In the genomic region with DNA sequence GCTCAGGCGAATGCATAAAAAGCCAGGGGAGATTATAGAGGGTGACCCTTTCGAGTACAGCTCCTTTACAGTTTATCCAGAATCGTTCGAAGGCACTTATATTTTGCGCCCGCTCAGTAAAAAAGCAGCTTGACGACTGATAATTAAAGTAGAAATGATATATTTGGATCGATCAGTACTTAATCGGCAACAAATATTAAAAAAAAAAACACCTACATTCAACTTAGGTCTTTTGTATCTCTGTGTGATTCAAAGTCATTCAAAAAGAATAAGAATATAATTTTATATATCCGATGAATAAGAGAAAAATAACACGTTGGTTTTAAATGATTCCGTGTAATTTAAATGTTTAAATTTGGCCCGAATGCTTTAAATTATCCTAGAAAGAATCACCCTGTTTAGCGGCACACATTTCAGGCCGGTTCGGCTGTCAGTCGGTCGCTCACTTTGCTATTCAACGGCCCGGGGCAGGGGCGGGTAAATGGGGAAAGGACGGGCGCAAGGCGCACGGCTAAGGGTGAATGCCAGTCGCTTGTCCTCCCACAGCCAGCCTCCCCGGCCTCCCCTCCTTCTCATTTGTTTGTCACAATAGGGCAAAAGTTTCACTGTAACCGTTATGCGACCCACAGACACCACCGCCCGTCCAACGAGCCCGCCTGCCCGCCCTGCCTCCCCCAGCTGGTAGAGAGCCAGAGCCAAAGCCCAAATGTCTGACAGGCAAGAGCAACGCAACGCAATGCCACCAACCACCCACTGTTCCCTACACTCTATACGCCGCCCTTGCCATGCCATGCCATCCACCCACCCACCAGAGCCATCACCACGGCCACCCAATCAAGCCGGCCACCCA, we compare ENCODE assay signal across 1 fruit fly cellular context.
TF ChIP-seq lines count a peak whose summit lies in the region.

No protein-coding gene starts in this region.

TF ChIP-seq in whole organism, embryonic, 481 proteins besides CTCF, POLR2A, EP300 and RAD21 (continued from another document and continues in another):
- TF ChIP-seq HLHmδ (GFP tag; optimal IDR thresholded peaks at IDR 0.05; lab: Kevin White, UChicago) (no peak), CG6765 (GFP tag; optimal IDR thresholded peaks at IDR 0.05; lab: Kevin White, UChicago) (peak; percentile 37), Camta (GFP tag; optimal IDR thresholded peaks at IDR 0.05; lab: Kevin White, UChicago) (no peak), CG8944 (GFP tag; optimal IDR thresholded peaks at IDR 0.05; lab: Kevin White, UChicago) (no peak), Atf-2 (GFP tag; optimal IDR thresholded peaks at IDR 0.05; lab: Kevin White, UChicago) (no peak), CG9609 (GFP tag; optimal IDR thresholded peaks at IDR 0.05; lab: Kevin White, UChicago) (no peak), org-1 (GFP tag; optimal IDR thresholded peaks at IDR 0.05; lab: Kevin White, UChicago) (peak; percentile 46), CG15601 (tag; optimal IDR thresholded peaks at IDR 0.05; lab: Kevin White, UChicago) (peak; percentile 29), ase (GFP tag; IDR thresholded peaks at IDR 0.05; lab: Robert Waterston, UW) (no peak; the same call in 2 of the 3 replicates), CG17359 (tag; optimal IDR thresholded peaks at IDR 0.05; lab: Kevin White, UChicago) (peak; percentile 47), Dek (tag; optimal IDR thresholded peaks at IDR 0.05; lab: Kevin White, UChicago) (peak; percentile 21), vvl (GFP tag; IDR thresholded peaks at IDR 0.05; lab: Robert Waterston, UW) (no peak), CG11247 (GFP tag; IDR thresholded peaks at IDR 0.05; lab: Robert Waterston, UW) (no peak), sr (GFP tag; IDR thresholded peaks at IDR 0.05; lab: Robert Waterston, UW) (no peak), ttk (GFP tag; IDR thresholded peaks at IDR 0.05; lab: Robert Waterston, UW) (no peak), Xbp1 (GFP tag; optimal IDR thresholded peaks at IDR 0.05; lab: Kevin White, UChicago) (peak; percentile 22), CG9437 (GFP tag; optimal IDR thresholded peaks at IDR 0.05; lab: Kevin White, UChicago) (peak; percentile 31), CG12942 (GFP tag; optimal IDR thresholded peaks at IDR 0.05; lab: Kevin White, UChicago) (no peak), CG17568 (GFP tag; optimal IDR thresholded peaks at IDR 0.05; lab: Kevin White, UChicago) (peak; percentile 9), crp (GFP tag; optimal IDR thresholded peaks at IDR 0.05; lab: Kevin White, UChicago) (no peak), Bgb (GFP tag; IDR thresholded peaks at IDR 0.05; lab: Robert Waterston, UW; ENCODE audit: partially characterized antibody) (peak; percentile 14; the same call in 1 of the 2 replicates), bab2 (GFP tag; optimal IDR thresholded peaks at IDR 0.05; lab: Kevin White, UChicago) (no peak), CG6813 (GFP tag; optimal IDR thresholded peaks at IDR 0.05; lab: Kevin White, UChicago) (peak; percentile 6), CG6854 (GFP tag; optimal IDR thresholded peaks at IDR 0.05; lab: Kevin White, UChicago) (peak; percentile 73), Hr39 (optimal IDR thresholded peaks at IDR 0.05; lab: Kevin White, UChicago) (peak; percentile 23), CG6272 (GFP tag; IDR thresholded peaks at IDR 0.05; lab: Robert Waterston, UW) (no peak), CG9215 (GFP tag; IDR thresholded peaks at IDR 0.05; lab: Robert Waterston, UW) (no peak), Side (GFP tag; optimal IDR thresholded peaks at IDR 0.05; lab: Kevin White, UChicago) (no peak), CG4617 (GFP tag; optimal IDR thresholded peaks at IDR 0.05; lab: Kevin White, UChicago; ENCODE audit: borderline replicate concordance) (no peak), CG5180 (GFP tag; optimal IDR thresholded peaks at IDR 0.05; lab: Kevin White, UChicago) (peak; percentile 16), Mrtf (GFP tag; IDR thresholded peaks at IDR 0.05; lab: Robert Waterston, UW) (0 out of 3 replicates have a peak, but pooled peaks have one; percentile 6), h (optimal IDR thresholded peaks at IDR 0.05; lab: Kevin White, UChicago) (no peak), Nf-YB (GFP tag; optimal IDR thresholded peaks at IDR 0.05; lab: Kevin White, UChicago) (no peak), BEAF-32 (GFP tag; optimal IDR thresholded peaks at IDR 0.05; lab: Kevin White, UChicago) (no peak), insv (GFP tag; optimal IDR thresholded peaks at IDR 0.05; lab: Kevin White, UChicago) (no peak), Neu2 (GFP tag; optimal IDR thresholded peaks at IDR 0.05; lab: Kevin White, UChicago; ENCODE audit: borderline replicate concordance) (no peak), CG2116 (GFP tag; optimal IDR thresholded peaks at IDR 0.05; lab: Kevin White, UChicago) (no peak), stc (GFP tag; IDR thresholded peaks at IDR 0.05; lab: Robert Waterston, UW) (no peak), CG17829 (tag; optimal IDR thresholded peaks at IDR 0.05; lab: Kevin White, UChicago) (no peak), CG11398 (GFP tag; optimal IDR thresholded peaks at IDR 0.05; lab: Kevin White, UChicago) (no peak), CG12071 (GFP tag; optimal IDR thresholded peaks at IDR 0.05; lab: Kevin White, UChicago) (no peak), CG30403 (GFP tag; optimal IDR thresholded peaks at IDR 0.05; lab: Kevin White, UChicago) (peak; percentile 56), ci (GFP tag; IDR thresholded peaks at IDR 0.05; lab: Robert Waterston, UW) (peak; percentile 43; the same call in 1 of the 3 replicates), CG4328 (GFP tag; optimal IDR thresholded peaks at IDR 0.05; lab: Kevin White, UChicago) (peak; percentile 5), gem (tag; optimal IDR thresholded peaks at IDR 0.05; lab: Kevin White, UChicago) (peak; percentile 72), Gug (GFP tag; IDR thresholded peaks at IDR 0.05; lab: Robert Waterston, UW) (peak; percentile 7; the same call in 1 of the 4 replicates), klu (GFP tag; IDR thresholded peaks at IDR 0.05; lab: Robert Waterston, UW) (no peak), cas (GFP tag; IDR thresholded peaks at IDR 0.05; lab: Robert Waterston, UW) (no peak), CG8359 (GFP tag; optimal IDR thresholded peaks at IDR 0.05; lab: Kevin White, UChicago; ENCODE audit: borderline replicate concordance) (no peak), CG10274 (GFP tag; optimal IDR thresholded peaks at IDR 0.05; lab: Kevin White, UChicago) (no peak), CG2875 (GFP tag; optimal IDR thresholded peaks at IDR 0.05; lab: Kevin White, UChicago) (no peak), gfzf (GFP tag; optimal IDR thresholded peaks at IDR 0.05; lab: Kevin White, UChicago) (no peak), CG16863 (GFP tag; optimal IDR thresholded peaks at IDR 0.05; lab: Kevin White, UChicago) (no peak), CG34376 (GFP tag; optimal IDR thresholded peaks at IDR 0.05; lab: Kevin White, UChicago) (peak; percentile 51), Oli (tag; optimal IDR thresholded peaks at IDR 0.05; lab: Kevin White, UChicago) (peak; percentile 43), kah (GFP tag; optimal IDR thresholded peaks at IDR 0.05; lab: Kevin White, UChicago) (peak; percentile 28), CG12391 (tag; optimal IDR thresholded peaks at IDR 0.05; lab: Kevin White, UChicago) (peak; percentile 37), CG2202 (tag; optimal IDR thresholded peaks at IDR 0.05; lab: Kevin White, UChicago) (no peak), CG43689 (GFP tag; IDR thresholded peaks at IDR 0.05; lab: Robert Waterston, UW) (0 out of 2 replicates have a peak, but pooled peaks have one; percentile 29), E2f2 (GFP tag; IDR thresholded peaks at IDR 0.05; lab: Robert Waterston, UW) (no peak), CG9817 (tag; optimal IDR thresholded peaks at IDR 0.05; lab: Kevin White, UChicago) (peak; percentile 26), CG10431 (GFP tag; optimal IDR thresholded peaks at IDR 0.05; lab: Kevin White, UChicago) (peak; percentile 26), CG13123 (GFP tag; optimal IDR thresholded peaks at IDR 0.05; lab: Kevin White, UChicago) (no peak), nerfin-1 (tag; optimal IDR thresholded peaks at IDR 0.05; lab: Kevin White, UChicago) (no peak), CG4424 (GFP tag; optimal IDR thresholded peaks at IDR 0.05; lab: Kevin White, UChicago) (peak; percentile 50), CG12659 (GFP tag; optimal IDR thresholded peaks at IDR 0.05; lab: Kevin White, UChicago) (peak; percentile 19), Elba2 (GFP tag; optimal IDR thresholded peaks at IDR 0.05; lab: Kevin White, UChicago) (no peak), sisA (GFP tag; IDR thresholded peaks at IDR 0.05; lab: Robert Waterston, UW) (no peak), wor (GFP tag; IDR thresholded peaks at IDR 0.05; lab: Robert Waterston, UW) (peak; percentile 41; the same call in 1 of the 2 replicates), nmo (GFP tag; optimal IDR thresholded peaks at IDR 0.05; lab: Kevin White, UChicago) (peak; percentile 43), Dp (GFP tag; optimal IDR thresholded peaks at IDR 0.05; lab: Kevin White, UChicago) (no peak), mld (GFP tag; IDR thresholded peaks at IDR 0.05; lab: Robert Waterston, UW; ENCODE audit: partially characterized antibody) (no peak), CG1024 (GFP tag; IDR thresholded peaks at IDR 0.05; lab: Robert Waterston, UW) (no peak), CG18619 (GFP tag; optimal IDR thresholded peaks at IDR 0.05; lab: Kevin White, UChicago) (peak; percentile 62), Poxn (GFP tag; IDR thresholded peaks at IDR 0.05; lab: Robert Waterston, UW) (no peak), rib (GFP tag; IDR thresholded peaks at IDR 0.05; lab: Robert Waterston, UW) (no peak), Blimp-1 (GFP tag; optimal IDR thresholded peaks at IDR 0.05; lab: Kevin White, UChicago) (peak; percentile 53), CG3163 (GFP tag; optimal IDR thresholded peaks at IDR 0.05; lab: Kevin White, UChicago) (no peak), pan (optimal IDR thresholded peaks at IDR 0.05; lab: Kevin White, UChicago) (no peak), pan (GFP tag; optimal IDR thresholded peaks at IDR 0.05 in 1 of 2, IDR thresholded peaks at IDR 0.05 in 1 of 2) (peak in 1 of 2 experiments; percentile 12), CG4730 (GFP tag; IDR thresholded peaks at IDR 0.05; lab: Robert Waterston, UW) (no peak), Max (GFP tag; optimal IDR thresholded peaks at IDR 0.05; lab: Kevin White, UChicago) (peak; percentile 34), CG32772 (GFP tag; IDR thresholded peaks at IDR 0.05; lab: Robert Waterston, UW) (no peak), tap (tag; optimal IDR thresholded peaks at IDR 0.05; lab: Kevin White, UChicago) (no peak), CG4404 (GFP tag; IDR thresholded peaks at IDR 0.05; lab: Robert Waterston, UW) (no peak), tin (GFP tag; optimal IDR thresholded peaks at IDR 0.05; lab: Kevin White, UChicago) (peak; percentile 48), Hmx (GFP tag; optimal IDR thresholded peaks at IDR 0.05; lab: Kevin White, UChicago) (no peak), grau (tag; optimal IDR thresholded peaks at IDR 0.05; lab: Kevin White, UChicago) (peak; percentile 30), CG34422 (GFP tag; IDR thresholded peaks at IDR 0.05; lab: Robert Waterston, UW) (peak; percentile 46; the same call in 1 of the 3 replicates), Bteb2 (GFP tag; optimal IDR thresholded peaks at IDR 0.05; lab: Kevin White, UChicago) (no peak), salm (tag; optimal IDR thresholded peaks at IDR 0.05; lab: Kevin White, UChicago) (no peak), CG6689 (GFP tag; IDR thresholded peaks at IDR 0.05; lab: Robert Waterston, UW) (peak; percentile 20; the same call in 1 of the 2 replicates), Dref (GFP tag; IDR thresholded peaks at IDR 0.05; lab: Robert Waterston, UW) (peak; percentile 25; the same call in 1 of the 2 replicates), CG31224 (GFP tag; IDR thresholded peaks at IDR 0.05; lab: Robert Waterston, UW) (no peak), D (optimal IDR thresholded peaks at IDR 0.05; lab: Kevin White, UChicago) (no peak), D (GFP tag; optimal IDR thresholded peaks at IDR 0.05; lab: Kevin White, UChicago) (peak; percentile 51), pnt (GFP tag; optimal IDR thresholded peaks at IDR 0.05; lab: Kevin White, UChicago) (no peak), CG3726 (GFP tag; IDR thresholded peaks at IDR 0.05; lab: Robert Waterston, UW) (0 out of 3 replicates have a peak, but pooled peaks have one; percentile 31), toy (GFP tag; IDR thresholded peaks at IDR 0.05; lab: Robert Waterston, UW) (no peak), gcm (GFP tag; optimal IDR thresholded peaks at IDR 0.05; lab: Kevin White, UChicago) (peak; percentile 39), Myb (GFP tag; optimal IDR thresholded peaks at IDR 0.05; lab: Kevin White, UChicago) (peak; percentile 2), PHDP (tag; optimal IDR thresholded peaks at IDR 0.05; lab: Kevin White, UChicago) (peak; percentile 38), CG3281 (GFP tag; optimal IDR thresholded peaks at IDR 0.05; lab: Kevin White, UChicago) (peak; percentile 75), Jarid2 (GFP tag; optimal IDR thresholded peaks at IDR 0.05; lab: Kevin White, UChicago) (peak; percentile 45), CG6791 (GFP tag; IDR thresholded peaks at IDR 0.05; lab: Robert Waterston, UW; ENCODE audit: partially characterized antibody) (no peak), Sox100B (GFP tag; optimal IDR thresholded peaks at IDR 0.05; lab: Kevin White, UChicago) (peak; percentile 84), CG7786 (GFP tag; optimal IDR thresholded peaks at IDR 0.05; lab: Kevin White, UChicago) (no peak), CG18262 (tag; optimal IDR thresholded peaks at IDR 0.05; lab: Kevin White, UChicago) (peak; percentile 58), CG10543 (GFP tag; optimal IDR thresholded peaks at IDR 0.05; lab: Kevin White, UChicago) (peak; percentile 90), CG15269 (tag; optimal IDR thresholded peaks at IDR 0.05; lab: Kevin White, UChicago) (peak; percentile 41), CG10147 (GFP tag; optimal IDR thresholded peaks at IDR 0.05; lab: Kevin White, UChicago) (peak; percentile 80), Hand (GFP tag; optimal IDR thresholded peaks at IDR 0.05; lab: Kevin White, UChicago) (peak; percentile 59), Fer3 (tag; optimal IDR thresholded peaks at IDR 0.05; lab: Kevin White, UChicago) (peak; percentile 32), CG4360 (GFP tag; IDR thresholded peaks at IDR 0.05; lab: Robert Waterston, UW) (no peak), Xrp1 (GFP tag; IDR thresholded peaks at IDR 0.05; lab: Robert Waterston, UW) (peak; percentile 36; the same call in 1 of the 2 replicates), onecut (GFP tag; IDR thresholded peaks at IDR 0.05; lab: Robert Waterston, UW) (peak; percentile 26), CG2678 (tag; optimal IDR thresholded peaks at IDR 0.05; lab: Kevin White, UChicago) (peak; percentile 85), CG11723 (GFP tag; optimal IDR thresholded peaks at IDR 0.05; lab: Kevin White, UChicago) (peak; percentile 15), CG13296 (GFP tag; optimal IDR thresholded peaks at IDR 0.05; lab: Kevin White, UChicago) (peak; percentile 28), D19B (GFP tag; optimal IDR thresholded peaks at IDR 0.05; lab: Kevin White, UChicago) (peak; percentile 40), Sry-β (GFP tag; optimal IDR thresholded peaks at IDR 0.05; lab: Kevin White, UChicago) (no peak), phol (tag; optimal IDR thresholded peaks at IDR 0.05; lab: Kevin White, UChicago) (peak; percentile 59)
